Worm (Caenorhabditis elegans): ENCODE data around the gene moa-2.
A peak's percentile ranks its signal among the peaks of the same experiment; 100 is the strongest.

The moa-2 gene

ce11 chrII:7671705-7672104 is 27.1 kb downstream of the moa-2 start, which contains the start of gene lir-1:
Gene lir-1 (plus strand): TSS chrII:7672005.
- TF ChIP-seq blmp-1 (tag; optimal IDR thresholded peaks at IDR 0.05; ENCODE audit: insufficient read depth) (no peak), elt-1 (tag; optimal IDR thresholded peaks at IDR 0.05) (no peak), nhr-23 (tag; optimal IDR thresholded peaks at IDR 0.05) (no peak), lin-11 (tag; optimal IDR thresholded peaks at IDR 0.05) (no peak), unc-39 (tag; optimal IDR thresholded peaks at IDR 0.05) (no peak), nhr-77 (tag; optimal IDR thresholded peaks at IDR 0.05) (no peak), lin-39 (tag; optimal IDR thresholded peaks at IDR 0.05) (no peak), alr-1 (tag; optimal IDR thresholded peaks at IDR 0.05) (no peak), nhr-21 (tag; optimal IDR thresholded peaks at IDR 0.05) (no peak), nhr-6 (tag; optimal IDR thresholded peaks at IDR 0.05) (no peak), sem-4 (tag; optimal IDR thresholded peaks at IDR 0.05) (no peak), sma-3 (GFP tag; optimal IDR thresholded peaks at IDR 0.05) (no peak), nhr-10 (tag; optimal IDR thresholded peaks at IDR 0.05) (no peak), snpc-4 (tag; optimal IDR thresholded peaks at IDR 0.05) (no peak), mdl-1 (tag; optimal IDR thresholded peaks at IDR 0.05) (no peak), ama-1 (optimal IDR thresholded peaks at IDR 0.05) (no peak)

DNA sequence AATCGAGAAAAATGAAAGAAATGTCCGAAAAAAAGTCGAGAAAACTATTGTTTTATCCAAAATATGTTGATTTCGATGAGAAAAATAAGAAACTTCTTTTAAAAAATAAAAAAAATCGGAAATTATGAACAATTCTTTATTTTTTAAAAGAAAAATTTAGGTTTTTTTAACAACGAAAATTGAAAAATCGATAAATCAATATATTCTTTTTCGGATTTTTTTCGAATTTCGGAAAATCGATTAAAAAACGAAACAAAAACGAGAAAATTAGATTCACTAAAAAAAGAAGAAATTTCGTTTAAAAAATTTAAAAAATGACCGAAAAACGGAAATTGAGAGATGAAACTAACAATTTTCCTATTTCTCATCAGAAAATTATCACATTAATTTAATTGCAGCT is 28.8 kb downstream of the moa-2 start:
- TF ChIP-seq sma-9 (GFP tag; optimal IDR thresholded peaks at IDR 0.05) = no peak
- TF ChIP-seq sma-9 (tag; optimal IDR thresholded peaks at IDR 0.05) = no peak
- TF ChIP-seq egl-27 (tag; optimal IDR thresholded peaks at IDR 0.05) = no peak
- no peak for TF ChIP-seq snpc-4 (tag; optimal IDR thresholded peaks at IDR 0.05)
- TF ChIP-seq ztf-1 (GFP tag; conservative IDR thresholded peaks at IDR 0.05) = no peak
- no peak for TF ChIP-seq nhr-25 (tag; optimal IDR thresholded peaks at IDR 0.05)
- TF ChIP-seq elt-1 (tag; optimal IDR thresholded peaks at IDR 0.05) = no peak
- no peak for TF ChIP-seq mab-5 (tag; optimal IDR thresholded peaks at IDR 0.05)

DNA sequence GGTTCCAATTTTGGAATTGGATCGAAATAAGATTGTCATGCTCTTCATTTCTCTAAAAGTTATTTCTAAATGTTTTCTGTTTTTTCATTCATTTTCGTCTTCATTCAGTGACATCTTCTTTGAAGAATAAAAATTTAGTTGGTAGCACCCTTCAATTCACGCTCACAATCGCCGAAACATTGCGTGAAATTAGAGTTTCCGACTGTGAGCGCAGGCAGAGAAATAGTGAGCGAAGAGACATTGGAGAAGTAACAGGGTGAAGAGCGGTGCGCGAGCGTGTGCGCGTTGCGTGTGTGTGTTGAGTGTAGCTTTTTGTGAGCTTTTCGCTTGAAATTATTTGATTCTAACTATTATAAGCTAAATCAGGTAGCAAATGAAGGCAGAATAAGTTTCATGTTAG is 29.4 kb downstream of the moa-2 start:
- TF ChIP-seq ceh-82 (tag; optimal IDR thresholded peaks at IDR 0.05) (no peak), mab-5 (tag; optimal IDR thresholded peaks at IDR 0.05) (no peak), skn-1 (tag; optimal IDR thresholded peaks at IDR 0.05) (no peak), egl-27 (tag; optimal IDR thresholded peaks at IDR 0.05) (no peak), nhr-21 (tag; optimal IDR thresholded peaks at IDR 0.05) (no peak), ZK546.5 (tag; optimal IDR thresholded peaks at IDR 0.05) (no peak), peb-1 (tag; optimal IDR thresholded peaks at IDR 0.05) (no peak), fos-1 (tag; optimal IDR thresholded peaks at IDR 0.05) (peak; percentile 38), crh-2 (tag; optimal IDR thresholded peaks at IDR 0.05) (peak; percentile 10), sma-3 (GFP tag; optimal IDR thresholded peaks at IDR 0.05) (no peak), nhr-23 (tag; optimal IDR thresholded peaks at IDR 0.05) (no peak), F13H6.1 (tag; optimal IDR thresholded peaks at IDR 0.05) (peak; percentile 26), mbf-1 (tag; optimal IDR thresholded peaks at IDR 0.05) (no peak), lin-11 (tag; optimal IDR thresholded peaks at IDR 0.05) (peak; percentile 42), lsy-2 (tag; optimal IDR thresholded peaks at IDR 0.05) (peak in 1 of 2 experiments; percentile 44), elt-3 (tag; optimal IDR thresholded peaks at IDR 0.05) (no peak), mdl-1 (tag; optimal IDR thresholded peaks at IDR 0.05) (no peak), sem-4 (tag; optimal IDR thresholded peaks at IDR 0.05) (peak; percentile 15), nhr-25 (tag; optimal IDR thresholded peaks at IDR 0.05) (peak; percentile 32), zag-1 (tag; optimal IDR thresholded peaks at IDR 0.05) (no peak), unc-55 (GFP tag; optimal IDR thresholded peaks at IDR 0.05) (peak; percentile 66), nhr-77 (tag; optimal IDR thresholded peaks at IDR 0.05) (no peak), nhr-129 (tag; optimal IDR thresholded peaks at IDR 0.05) (peak; percentile 69), nhr-6 (tag; optimal IDR thresholded peaks at IDR 0.05) (no peak), C34F6.9 (tag; optimal IDR thresholded peaks at IDR 0.05) (peak; percentile 74), R02D3.7 (tag; optimal IDR thresholded peaks at IDR 0.05) (no peak)

ce11 chrII:7666967-7667366 is 31.9 kb downstream of the moa-2 start, which contains the start of gene lir-2:
Gene lir-2 (plus strand): TSS chrII:7667267.
- TF ChIP-seq nhr-12 (tag; optimal IDR thresholded peaks at IDR 0.05) (no peak), nhr-25 (tag; optimal IDR thresholded peaks at IDR 0.05) (peak; percentile 3)

Data from whole organism, L2 larva.